Fruit fly (Drosophila melanogaster) whole organism, embryonic: ENCODE results near the gene dpy.
A peak's percentile ranks its signal among the peaks of the same experiment; 100 is the strongest.

Source experiments
- Awh ChIP-seq: fragments of 200-800 bp; sonication (Bioruptor generic); IDR thresholded peaks from 2 replicates; pipeline ENCODE4, ENCODE4 v1.3.6; 2022; ENCODE audit warnings: missing biosample characterization, missing genetic modification characterization
- Bgb ChIP-seq: fragments of 200-800 bp; sonication (Bioruptor generic); IDR thresholded peaks from 2 replicates; pipeline ENCODE4 v1.3.6; 2022; ENCODE audit warnings: missing biosample characterization, missing genetic modification characterization; ENCODE audit not compliant: partially characterized antibody
- CG11093 ChIP-seq: fragments of 200-800 bp; sonication (Bioruptor generic); IDR thresholded peaks from 3 replicates; pipeline ENCODE4 v1.3.6; 2022; ENCODE audit warnings: missing biosample characterization, missing genetic modification characterization
- CG11560 ChIP-seq: fragments of 200-800 bp; sonication (Bioruptor generic); IDR thresholded peaks from 3 replicates; pipeline ENCODE4 v1.3.6; 2022; ENCODE audit warnings: missing biosample characterization, missing genetic modification characterization
- CG12659 ChIP-seq: fragments of 200-800 bp; sonication (Bioruptor generic); optimal IDR thresholded peaks from 3 replicates; lab custom pipeline; 2017; ENCODE audit warnings: mild to moderate bottlenecking, missing biosample characterization, missing genetic modification reagents, missing genetic modification characterization
- CG14710 ChIP-seq: fragments of 200-800 bp; sonication (Bioruptor generic); optimal IDR thresholded peaks from 3 replicates; lab custom pipeline; 2019; ENCODE audit warnings: missing biosample characterization, mild to moderate bottlenecking, missing genetic modification characterization, moderate library complexity
- CG15073 ChIP-seq: fragments of 200-800 bp; sonication (Bioruptor generic); optimal IDR thresholded peaks from 2 replicates; lab custom pipeline; 2016; ENCODE audit warnings: missing biosample characterization, missing genetic modification characterization
- CG15269 ChIP-seq: fragments of 200-800 bp; sonication (Bioruptor generic); optimal IDR thresholded peaks from 2 replicates; lab custom pipeline; 2018; ENCODE audit warnings: missing biosample characterization, mild to moderate bottlenecking, missing genetic modification characterization, moderate library complexity
- CG15479 ChIP-seq: fragments of 200-800 bp; sonication (Bioruptor generic); optimal IDR thresholded peaks from 3 replicates; lab custom pipeline; 2019; ENCODE audit warnings: missing biosample characterization, mild to moderate bottlenecking, missing genetic modification characterization, moderate library complexity
- CG17385 ChIP-seq: fragments of 200-800 bp; sonication (Bioruptor generic); optimal IDR thresholded peaks from 3 replicates; lab custom pipeline; 2018; ENCODE audit warnings: missing biosample characterization, mild to moderate bottlenecking, missing genetic modification characterization
- CG2889 ChIP-seq: fragments of 200-800 bp; sonication (Bioruptor generic); IDR thresholded peaks from 3 replicates; pipeline ENCODE4 v1.3.6; 2022; ENCODE audit warnings: missing biosample characterization, missing genetic modification characterization
- CG32532 ChIP-seq: fragments of 200-800 bp; sonication (Bioruptor generic); IDR thresholded peaks from 2 replicates; pipeline ENCODE4 v1.3.6; 2022; ENCODE audit warnings: missing biosample characterization, missing genetic modification characterization
- CG33557 ChIP-seq: fragments of 200-800 bp; sonication (Bioruptor generic); optimal IDR thresholded peaks from 2 replicates; lab custom pipeline; 2019; ENCODE audit warnings: missing biosample characterization, mild to moderate bottlenecking, missing genetic modification characterization, moderate library complexity
- CG3847 ChIP-seq: fragments of 200-800 bp; sonication (Bioruptor generic); IDR thresholded peaks from 2 replicates; pipeline ENCODE4 v1.3.6; 2022; ENCODE audit warnings: missing biosample characterization, missing genetic modification characterization
- CG43689 ChIP-seq: fragments of 200-800 bp; sonication (Bioruptor generic); IDR thresholded peaks from 2 replicates; pipeline ENCODE4 v1.3.6; 2022; ENCODE audit warnings: missing biosample characterization, missing genetic modification characterization
- CG7963 ChIP-seq: fragments of 200-800 bp; sonication (Bioruptor generic); IDR thresholded peaks from 3 replicates; pipeline ENCODE4 v1.3.6; 2022; ENCODE audit warnings: missing biosample characterization, missing genetic modification characterization; ENCODE audit not compliant: partially characterized antibody
- CG8359 ChIP-seq: fragments of 200-800 bp; sonication (Bioruptor generic); optimal IDR thresholded peaks from 2 replicates; lab custom pipeline; 2017; ENCODE audit warnings: missing biosample characterization, mild to moderate bottlenecking, missing genetic modification characterization, borderline replicate concordance
- CoRest ChIP-seq: fragments of 200-800 bp; sonication (Bioruptor generic); optimal IDR thresholded peaks from 3 replicates; lab custom pipeline; 2018; ENCODE audit warnings: missing biosample characterization, mild to moderate bottlenecking, missing genetic modification characterization, moderate library complexity
- D19B ChIP-seq: fragments of 200-800 bp; sonication (Bioruptor generic); optimal IDR thresholded peaks from 2 replicates; lab custom pipeline; 2017; ENCODE audit warnings: missing biosample characterization, mild to moderate bottlenecking, missing genetic modification characterization
- Dad ChIP-seq: fragments of 200-800 bp; sonication (Bioruptor generic); optimal IDR thresholded peaks from 3 replicates; lab custom pipeline; 2016; ENCODE audit warnings: missing biosample characterization, missing genetic modification characterization
- Drgx ChIP-seq: fragments of 200-800 bp; sonication (Bioruptor generic); IDR thresholded peaks from 2 replicates; pipeline ENCODE4 v1.3.6; 2022; ENCODE audit warnings: missing biosample characterization, missing genetic modification characterization
- Elba2 ChIP-seq: fragments of 200-800 bp; sonication (Bioruptor generic); optimal IDR thresholded peaks from 3 replicates; lab custom pipeline; 2016; ENCODE audit warnings: missing biosample characterization, missing genetic modification characterization
- HHEX ChIP-seq: fragments of 200-800 bp; sonication (Bioruptor generic); optimal IDR thresholded peaks from 3 replicates; lab custom pipeline; 2017; ENCODE audit warnings: missing biosample characterization, mild to moderate bottlenecking, missing genetic modification characterization, missing genetic modification reagents
- Hsf ChIP-seq: fragments of 200-800 bp; sonication (Bioruptor generic); optimal IDR thresholded peaks from 3 replicates; lab custom pipeline; 2016; ENCODE audit warnings: missing biosample characterization, missing genetic modification characterization
- Lhr ChIP-seq: fragments of 200-800 bp; sonication (Bioruptor generic); optimal IDR thresholded peaks from 3 replicates; lab custom pipeline; 2017; ENCODE audit warnings: mild to moderate bottlenecking, missing biosample characterization, missing genetic modification reagents, missing genetic modification characterization
- MTF-1 ChIP-seq: fragments of 200-800 bp; sonication (Bioruptor generic); optimal IDR thresholded peaks from 2 replicates; lab custom pipeline; 2018; ENCODE audit warnings: missing biosample characterization, mild to moderate bottlenecking, missing genetic modification characterization, borderline replicate concordance
- Optix ChIP-seq: fragments of 200-800 bp; sonication (Bioruptor generic); IDR thresholded peaks from 3 replicates; pipeline ENCODE4 v1.3.6; 2022; ENCODE audit warnings: missing biosample characterization, missing genetic modification characterization
- Ravus ChIP-seq: fragments of 200-800 bp; sonication (Bioruptor generic); IDR thresholded peaks from 2 replicates; pipeline ENCODE4 v1.3.6; 2022; ENCODE audit warnings: missing biosample characterization, missing genetic modification characterization
- Taf1 ChIP-seq: fragments of 200-800 bp; sonication (Bioruptor generic); IDR thresholded peaks from 2 replicates; pipeline ENCODE4 v1.3.6; 2022; ENCODE audit warnings: missing biosample characterization, missing genetic modification characterization
- cg ChIP-seq: fragments of 200-800 bp; sonication (Bioruptor generic); optimal IDR thresholded peaks from 3 replicates; lab custom pipeline; 2019; ENCODE audit warnings: missing biosample characterization, mild to moderate bottlenecking, missing genetic modification characterization, moderate library complexity
- chn ChIP-seq: fragments of 200-800 bp; sonication (Bioruptor generic); optimal IDR thresholded peaks from 2 replicates; lab custom pipeline; 2016; ENCODE audit warnings: missing biosample characterization, missing genetic modification characterization
- corto ChIP-seq: fragments of 200-800 bp; sonication (Bioruptor generic); optimal IDR thresholded peaks from 2 replicates; lab custom pipeline; 2016; ENCODE audit warnings: missing biosample characterization, mild to moderate bottlenecking, missing genetic modification characterization, moderate library complexity
- da ChIP-seq: fragments of 200-800 bp; sonication (Bioruptor generic); optimal IDR thresholded peaks from 2 replicates; lab custom pipeline; 2016; ENCODE audit warnings: missing biosample characterization, missing genetic modification characterization
- danr ChIP-seq: fragments of 200-800 bp; sonication (Bioruptor generic); IDR thresholded peaks from 2 replicates; pipeline ENCODE4 v1.3.6; 2022; ENCODE audit warnings: missing biosample characterization, missing genetic modification characterization
- ewg ChIP-seq: fragments of 200-800 bp; sonication (Bioruptor generic); optimal IDR thresholded peaks from 3 replicates; lab custom pipeline; 2017; ENCODE audit warnings: mild to moderate bottlenecking, missing biosample characterization, missing genetic modification reagents, missing genetic modification characterization
- fu2 ChIP-seq: fragments of 200-800 bp; sonication (Bioruptor generic); optimal IDR thresholded peaks from 2 replicates; lab custom pipeline; 2016; ENCODE audit warnings: missing biosample characterization, missing genetic modification characterization
- gcm2 ChIP-seq: fragments of 200-800 bp; sonication (Bioruptor generic); optimal IDR thresholded peaks from 2 replicates; lab custom pipeline; 2016; ENCODE audit warnings: missing biosample characterization, missing genetic modification characterization
- ham ChIP-seq: fragments of 200-800 bp; sonication (Bioruptor generic); IDR thresholded peaks from 2 replicates; pipeline ENCODE4 v1.3.6; 2022; ENCODE audit warnings: missing biosample characterization, missing genetic modification characterization
- klu ChIP-seq: fragments of 200-800 bp; sonication (Bioruptor generic); IDR thresholded peaks from 2 replicates; pipeline ENCODE4 v1.3.6; 2022; ENCODE audit warnings: missing biosample characterization, missing genetic modification characterization
- lov ChIP-seq, 2 experiments: fragments of 200-800 bp in 1 of 2; fragments of >200 bp in 1 of 2; sonication (Bioruptor generic) in 1 of 2; IDR thresholded peaks in 1 of 2; optimal IDR thresholded peaks in 1 of 2; 2 replicates in 1 of 2; 3 replicates in 1 of 2; pipeline versions ENCODE4 v1.3.6 to Lab custom; 2017 to 2022; ENCODE audit warnings: missing biosample characterization in 1 of 2, missing genetic modification characterization in 1 of 2
- nerfin-2 ChIP-seq: fragments of 200-800 bp; sonication (Bioruptor generic); IDR thresholded peaks from 2 replicates; pipeline ENCODE4 v1.3.6; 2022; ENCODE audit warnings: missing biosample characterization, missing genetic modification characterization; ENCODE audit not compliant: partially characterized antibody
- nom ChIP-seq: fragments of 200-800 bp; sonication (Bioruptor generic); optimal IDR thresholded peaks from 2 replicates; lab custom pipeline; 2017; ENCODE audit warnings: missing biosample characterization, missing genetic modification characterization, mild to moderate bottlenecking, moderate library complexity, missing genetic modification reagents
- onecut ChIP-seq: fragments of 200-800 bp; sonication (Bioruptor generic); IDR thresholded peaks from 2 replicates; pipeline ENCODE4 v1.3.6; 2022; ENCODE audit warnings: missing biosample characterization, missing genetic modification characterization
- pnt ChIP-seq: fragments of 200-800 bp; sonication (Bioruptor generic); optimal IDR thresholded peaks from 3 replicates; lab custom pipeline; 2016; ENCODE audit warnings: missing biosample characterization, missing genetic modification characterization
- pum ChIP-seq: fragments of 200-800 bp; sonication (Bioruptor generic); optimal IDR thresholded peaks from 2 replicates; lab custom pipeline; 2016; ENCODE audit warnings: missing biosample characterization, missing genetic modification characterization
- row ChIP-seq: fragments of 200-800 bp; sonication (Bioruptor generic); IDR thresholded peaks from 3 replicates; pipeline ENCODE4 v1.3.6; 2022; ENCODE audit warnings: missing biosample characterization, missing genetic modification characterization
- so ChIP-seq: fragments of 200-800 bp; sonication (Bioruptor generic); IDR thresholded peaks from 3 replicates; pipeline ENCODE4 v1.3.6; 2022; ENCODE audit warnings: missing biosample characterization, missing genetic modification characterization
- ttk ChIP-seq: fragments of 200-800 bp; sonication (Bioruptor generic); IDR thresholded peaks from 2 replicates; pipeline ENCODE4 v2.1.2; 2022; ENCODE audit warnings: missing biosample characterization, missing genetic modification characterization
- tup ChIP-seq: fragments of 200-800 bp; sonication (Bioruptor generic); optimal IDR thresholded peaks from 2 replicates; lab custom pipeline; 2016; ENCODE audit warnings: missing biosample characterization, mild to moderate bottlenecking, missing genetic modification characterization, moderate library complexity
- unc-4 ChIP-seq: fragments of 200-800 bp; sonication (Bioruptor generic); IDR thresholded peaks from 2 replicates; pipeline ENCODE4 v1.3.6; 2022; ENCODE audit warnings: missing biosample characterization, missing genetic modification characterization; ENCODE audit not compliant: partially characterized antibody
- vnd ChIP-seq: fragments of 200-800 bp; sonication (Bioruptor generic); IDR thresholded peaks from 3 replicates; pipeline ENCODE4 v1.3.6; 2022; ENCODE audit warnings: missing biosample characterization, missing genetic modification characterization; ENCODE audit not compliant: partially characterized antibody

Gene dpy

dm6 chr2L:4456539-4456994 lies 157.5 kb downstream of the dpy start, which contains the start of gene Gs1l (continued):
- TF ChIP-seq CoRest (tag; lab: Kevin White, UChicago) (peak; percentile 23), da (GFP tag; lab: Kevin White, UChicago) (no peak), D19B (GFP tag; lab: Kevin White, UChicago) (no peak), row (GFP tag; lab: Robert Waterston, UW) (peak; percentile 93), Ravus (no peak), pnt (GFP tag; lab: Kevin White, UChicago) (no peak), Taf1 (GFP tag; lab: Robert Waterston, UW) (no peak), fu2 (GFP tag; lab: Kevin White, UChicago) (no peak), chn (GFP tag; lab: Kevin White, UChicago) (no peak), lov (optimal IDR thresholded peaks at IDR 0.05; lab: Kevin White, UChicago) (no peak), lov (GFP tag; IDR thresholded peaks at IDR 0.05; lab: Robert Waterston, UW) (no peak), gcm2 (no peak), CG2889 (GFP tag; lab: Robert Waterston, UW) (no peak), nerfin-2 (GFP tag; lab: Robert Waterston, UW) (no peak), Dad (GFP tag; lab: Kevin White, UChicago) (no peak), ttk (GFP tag; lab: Robert Waterston, UW) (no peak), ham (GFP tag; lab: Robert Waterston, UW) (no peak), Elba2 (GFP tag; lab: Kevin White, UChicago) (no peak), CG12659 (GFP tag; lab: Kevin White, UChicago) (peak; percentile 40), nom (no peak), Lhr (no peak), onecut (GFP tag; lab: Robert Waterston, UW) (no peak), danr (GFP tag; lab: Robert Waterston, UW) (no peak), klu (GFP tag; lab: Robert Waterston, UW) (no peak), Drgx (peak; percentile 54), CG11560 (no peak), CG15269 (tag; lab: Kevin White, UChicago) (peak; percentile 49), CG15479 (GFP tag; lab: Kevin White, UChicago) (no peak), CG7963 (GFP tag; lab: Robert Waterston, UW) (no peak), Hsf (GFP tag; lab: Kevin White, UChicago) (no peak), CG8359 (no peak), so (GFP tag; lab: Robert Waterston, UW) (no peak), Awh (GFP tag; lab: Robert Waterston, UW) (no peak), HHEX (GFP tag; lab: Kevin White, UChicago) (no peak), CG14710 (tag; lab: Kevin White, UChicago) (peak; percentile 16), CG11093 (GFP tag; lab: Robert Waterston, UW) (no peak), CG43689 (no peak), ewg (no peak), CG15073 (GFP tag; lab: Kevin White, UChicago) (no peak), pum (no peak), MTF-1 (GFP tag; lab: Kevin White, UChicago) (no peak), CG33557 (GFP tag; lab: Kevin White, UChicago) (no peak), Optix (GFP tag; lab: Robert Waterston, UW) (no peak), CG32532 (GFP tag; lab: Robert Waterston, UW) (peak; percentile 33; the same call in 1 of the 2 replicates), cg (GFP tag; lab: Kevin White, UChicago) (no peak), unc-4 (GFP tag; lab: Robert Waterston, UW) (no peak), vnd (GFP tag; lab: Robert Waterston, UW) (no peak), tup (GFP tag; lab: Kevin White, UChicago) (no peak), Bgb (GFP tag; lab: Robert Waterston, UW) (no peak), CG3847 (peak; percentile 42; the same call in 1 of the 2 replicates), corto (no peak), CG17385 (GFP tag; lab: Kevin White, UChicago) (no peak)
